Fruit fly (Drosophila melanogaster) whole organism, embryonic: ENCODE measurements around the gene CG11839.
A peak's percentile ranks its signal among the peaks of the same experiment; 100 is the strongest.

Experiments used
- Atf6 ChIP-seq: fragments of 200-800 bp; sonication (Bioruptor generic); IDR thresholded peaks from 2 replicates; pipeline ENCODE4 v1.3.6; 2022; ENCODE audit warnings: missing biosample characterization, missing genetic modification characterization
- BEAF-32 ChIP-seq: fragments of 200-800 bp; sonication (Bioruptor generic); optimal IDR thresholded peaks from 3 replicates; lab custom pipeline; 2017; ENCODE audit warnings: missing biosample characterization, missing genetic modification characterization, mild to moderate bottlenecking, moderate library complexity, missing genetic modification reagents
- CG11085 ChIP-seq: fragments of 200-800 bp; sonication (Bioruptor generic); IDR thresholded peaks from 2 replicates; pipeline ENCODE4 v1.3.6; 2022; ENCODE audit warnings: missing biosample characterization, missing genetic modification characterization
- CG11398 ChIP-seq: fragments of 200-800 bp; sonication (Bioruptor generic); optimal IDR thresholded peaks from 2 replicates; lab custom pipeline; 2016; ENCODE audit warnings: missing biosample characterization, missing genetic modification characterization
- CG12659 ChIP-seq: fragments of 200-800 bp; sonication (Bioruptor generic); optimal IDR thresholded peaks from 3 replicates; lab custom pipeline; 2017; ENCODE audit warnings: mild to moderate bottlenecking, missing biosample characterization, missing genetic modification reagents, missing genetic modification characterization
- CG14965 ChIP-seq: fragments of 200-800 bp; sonication (Bioruptor generic); optimal IDR thresholded peaks from 2 replicates; lab custom pipeline; 2016; ENCODE audit warnings: missing biosample characterization, missing genetic modification characterization, borderline replicate concordance
- CG1602 ChIP-seq: fragments of 200-800 bp; sonication (Bioruptor generic); optimal IDR thresholded peaks from 3 replicates; lab custom pipeline; 2016; ENCODE audit warnings: missing biosample characterization, missing genetic modification characterization
- CG1603 ChIP-seq: fragments of 200-800 bp; sonication (Bioruptor generic); optimal IDR thresholded peaks from 2 replicates; lab custom pipeline; 2019; ENCODE audit warnings: missing biosample characterization, mild to moderate bottlenecking, missing genetic modification characterization, moderate library complexity
- CG16779 ChIP-seq: fragments of 200-800 bp; sonication (Bioruptor generic); IDR thresholded peaks from 2 replicates; pipeline ENCODE4 v1.3.6; 2022; ENCODE audit warnings: missing biosample characterization, missing genetic modification characterization
- CG16863 ChIP-seq: fragments of 200-800 bp; sonication (Bioruptor generic); optimal IDR thresholded peaks from 3 replicates; lab custom pipeline; 2016; ENCODE audit warnings: missing biosample characterization, missing genetic modification characterization
- CG2116 ChIP-seq: fragments of 200-800 bp; sonication (Bioruptor generic); optimal IDR thresholded peaks from 3 replicates; lab custom pipeline; 2018; ENCODE audit warnings: missing biosample characterization, mild to moderate bottlenecking, missing genetic modification characterization
- CG34376 ChIP-seq: fragments of 200-800 bp; sonication (Bioruptor generic); optimal IDR thresholded peaks from 2 replicates; lab custom pipeline; 2018; ENCODE audit warnings: missing biosample characterization, mild to moderate bottlenecking, missing genetic modification characterization
- CG4617 ChIP-seq: fragments of 200-800 bp; sonication (Bioruptor generic); optimal IDR thresholded peaks from 3 replicates; lab custom pipeline; 2016; ENCODE audit warnings: missing biosample characterization, missing genetic modification characterization, borderline replicate concordance
- CG8924 ChIP-seq: fragments of 200-800 bp; optimal IDR thresholded peaks from 3 replicates; lab custom pipeline; 2019; ENCODE audit warnings: missing biosample characterization, mild to moderate bottlenecking, missing genetic modification characterization, moderate library complexity
- CG9797 ChIP-seq: fragments of 200-800 bp; sonication (Bioruptor generic); optimal IDR thresholded peaks from 3 replicates; lab custom pipeline; 2018; ENCODE audit warnings: missing biosample characterization, mild to moderate bottlenecking, missing genetic modification characterization
- CG9932 ChIP-seq: fragments of 200-800 bp; sonication (Bioruptor generic); IDR thresholded peaks from 2 replicates; pipeline ENCODE4 v1.3.6; 2022; ENCODE audit warnings: missing biosample characterization, missing genetic modification characterization
- Chrac-16 ChIP-seq: fragments of 200-800 bp; sonication (Bioruptor generic); optimal IDR thresholded peaks from 3 replicates; lab custom pipeline; 2016; ENCODE audit warnings: missing biosample characterization, missing genetic modification characterization
- D ChIP-seq, 2 experiments: fragments of 200-800 bp in 1 of 2; fragments of >200 bp in 1 of 2; sonication (Bioruptor generic) in 1 of 2; optimal IDR thresholded peaks; 2 replicates in 1 of 2; 3 replicates in 1 of 2; lab custom pipeline; 2017; ENCODE audit warnings: mild to moderate bottlenecking in 1 of 2, missing biosample characterization in 1 of 2, missing genetic modification characterization in 1 of 2, missing genetic modification reagents in 1 of 2
- Dp ChIP-seq: fragments of 200-800 bp; sonication (Bioruptor generic); optimal IDR thresholded peaks from 2 replicates; lab custom pipeline; 2018; ENCODE audit warnings: missing biosample characterization, mild to moderate bottlenecking, missing genetic modification characterization, moderate library complexity
- Dref ChIP-seq: fragments of 200-800 bp; sonication (Bioruptor generic); IDR thresholded peaks from 2 replicates; pipeline ENCODE4 v1.3.6; 2022; ENCODE audit warnings: missing biosample characterization, missing genetic modification characterization
- Fer1 ChIP-seq: fragments of 200-800 bp; sonication (Bioruptor generic); optimal IDR thresholded peaks from 2 replicates; lab custom pipeline; 2017; ENCODE audit warnings: missing biosample characterization, mild to moderate bottlenecking, missing genetic modification characterization
- HLH54F ChIP-seq: fragments of 200-800 bp; sonication (Bioruptor generic); optimal IDR thresholded peaks from 3 replicates; lab custom pipeline; 2016; ENCODE audit warnings: missing biosample characterization, missing genetic modification characterization
- Hmx ChIP-seq: fragments of 200-800 bp; sonication (Bioruptor generic); optimal IDR thresholded peaks from 2 replicates; lab custom pipeline; 2016; ENCODE audit warnings: missing biosample characterization, missing genetic modification characterization
- MBD-R2 ChIP-seq: fragments of 200-800 bp; sonication (Bioruptor generic); IDR thresholded peaks from 2 replicates; pipeline ENCODE4 v1.3.6; 2022; ENCODE audit warnings: missing biosample characterization, missing genetic modification characterization
- MESR4 ChIP-seq: fragments of 200-800 bp; sonication (Bioruptor generic); optimal IDR thresholded peaks from 2 replicates; lab custom pipeline; 2018; ENCODE audit warnings: missing biosample characterization, mild to moderate bottlenecking, missing genetic modification characterization, moderate library complexity
- Med ChIP-seq: fragments of 200-800 bp; sonication (Bioruptor generic); peaks from one replicate; lab custom pipeline; 2016; ENCODE audit warnings: missing biosample characterization, missing genetic modification characterization, mild to moderate bottlenecking, inconsistent platforms, moderate library complexity
- Meics ChIP-seq: fragments of 200-800 bp; sonication (Bioruptor generic); optimal IDR thresholded peaks from 2 replicates; lab custom pipeline; 2017; ENCODE audit warnings: missing biosample characterization, mild to moderate bottlenecking, missing genetic modification characterization
- PHDP ChIP-seq: fragments of 200-800 bp; sonication (Bioruptor generic); optimal IDR thresholded peaks from 3 replicates; lab custom pipeline; 2018; ENCODE audit warnings: missing biosample characterization, mild to moderate bottlenecking, missing genetic modification characterization, moderate library complexity
- Pdp1 ChIP-seq, 2 experiments: fragments of 200-800 bp; sonication (Bioruptor generic); optimal IDR thresholded peaks; 3 replicates each; lab custom pipeline; 2016; ENCODE audit warnings: missing biosample characterization in 2 of 2, missing genetic modification characterization in 2 of 2, mild to moderate bottlenecking in 1 of 2, moderate library complexity in 1 of 2
- Scr ChIP-seq: fragments of 200-800 bp; sonication (Bioruptor generic); IDR thresholded peaks from 2 replicates; pipeline ENCODE4 v1.3.6; 2022; ENCODE audit warnings: missing biosample characterization, missing genetic modification characterization; ENCODE audit not compliant: partially characterized antibody
- Sox102F ChIP-seq: fragments of 200-800 bp; sonication (Bioruptor generic); optimal IDR thresholded peaks from 2 replicates; lab custom pipeline; 2018; ENCODE audit warnings: missing biosample characterization, mild to moderate bottlenecking, missing genetic modification characterization, moderate library complexity
- Sry-δ ChIP-seq: fragments of 200-800 bp; sonication (Bioruptor generic); optimal IDR thresholded peaks from 2 replicates; lab custom pipeline; 2016; ENCODE audit warnings: missing biosample characterization, missing genetic modification characterization
- YL-1 ChIP-seq: fragments of 200-800 bp; sonication (Bioruptor generic); optimal IDR thresholded peaks from 3 replicates; lab custom pipeline; 2017; ENCODE audit warnings: missing biosample characterization, mild to moderate bottlenecking, missing genetic modification characterization
- amos ChIP-seq: fragments of 200-800 bp; sonication (Bioruptor generic); IDR thresholded peaks from 2 replicates; pipeline ENCODE4 v1.3.6; 2022; ENCODE audit warnings: missing biosample characterization, missing genetic modification characterization; ENCODE audit not compliant: partially characterized antibody
- ato ChIP-seq: fragments of 200-800 bp; sonication (Bioruptor generic); IDR thresholded peaks from 2 replicates; pipeline ENCODE4 v1.3.6; 2022; ENCODE audit warnings: missing biosample characterization, missing genetic modification characterization; ENCODE audit not compliant: partially characterized antibody
- bowl ChIP-seq: fragments of 200-800 bp; sonication (Bioruptor generic); IDR thresholded peaks from 2 replicates; pipeline ENCODE4 v1.3.6; 2022; ENCODE audit warnings: missing biosample characterization, missing genetic modification characterization
- crp ChIP-seq, 2 experiments: fragments of 200-800 bp; sonication (Bioruptor generic); optimal IDR thresholded peaks; 2 replicates in 1 of 2; 3 replicates in 1 of 2; lab custom pipeline; 2017; ENCODE audit warnings: missing biosample characterization in 2 of 2, missing genetic modification characterization in 2 of 2, mild to moderate bottlenecking in 1 of 2, moderate library complexity in 1 of 2
- cwo ChIP-seq: fragments of 200-800 bp; sonication (Bioruptor generic); optimal IDR thresholded peaks from 3 replicates; lab custom pipeline; 2017; ENCODE audit warnings: missing biosample characterization, missing genetic modification characterization, mild to moderate bottlenecking, moderate library complexity, missing genetic modification reagents
- disco-r ChIP-seq: fragments of 200-800 bp; sonication (Bioruptor generic); optimal IDR thresholded peaks from 2 replicates; lab custom pipeline; 2016; ENCODE audit warnings: missing biosample characterization, missing genetic modification characterization
- gcm ChIP-seq: fragments of 200-800 bp; sonication (Bioruptor generic); optimal IDR thresholded peaks from 2 replicates; lab custom pipeline; 2019; ENCODE audit warnings: missing biosample characterization, mild to moderate bottlenecking, missing genetic modification characterization, moderate library complexity
- row ChIP-seq: fragments of 200-800 bp; sonication (Bioruptor generic); IDR thresholded peaks from 3 replicates; pipeline ENCODE4 v1.3.6; 2022; ENCODE audit warnings: missing biosample characterization, missing genetic modification characterization
- sd ChIP-seq: fragments of 200-800 bp; sonication (Bioruptor generic); optimal IDR thresholded peaks from 3 replicates; lab custom pipeline; 2018; ENCODE audit warnings: missing biosample characterization, mild to moderate bottlenecking, missing genetic modification characterization, moderate library complexity
- sens ChIP-seq: fragments of 200-800 bp; sonication (Bioruptor generic); peaks from one replicate; lab custom pipeline; 2016; ENCODE audit warnings: missing biosample characterization, missing genetic modification characterization
- seq ChIP-seq: fragments of 200-800 bp; sonication (Bioruptor generic); IDR thresholded peaks from 2 replicates; pipeline ENCODE4 v1.3.6; 2022; ENCODE audit warnings: missing biosample characterization, missing genetic modification characterization
- so ChIP-seq: fragments of 200-800 bp; sonication (Bioruptor generic); IDR thresholded peaks from 3 replicates; pipeline ENCODE4 v1.3.6; 2022; ENCODE audit warnings: missing biosample characterization, missing genetic modification characterization
- sug ChIP-seq: fragments of 200-800 bp; optimal IDR thresholded peaks from 2 replicates; lab custom pipeline; 2019; ENCODE audit warnings: missing biosample characterization, mild to moderate bottlenecking, missing genetic modification characterization, moderate library complexity

Gene CG11839

DNA sequence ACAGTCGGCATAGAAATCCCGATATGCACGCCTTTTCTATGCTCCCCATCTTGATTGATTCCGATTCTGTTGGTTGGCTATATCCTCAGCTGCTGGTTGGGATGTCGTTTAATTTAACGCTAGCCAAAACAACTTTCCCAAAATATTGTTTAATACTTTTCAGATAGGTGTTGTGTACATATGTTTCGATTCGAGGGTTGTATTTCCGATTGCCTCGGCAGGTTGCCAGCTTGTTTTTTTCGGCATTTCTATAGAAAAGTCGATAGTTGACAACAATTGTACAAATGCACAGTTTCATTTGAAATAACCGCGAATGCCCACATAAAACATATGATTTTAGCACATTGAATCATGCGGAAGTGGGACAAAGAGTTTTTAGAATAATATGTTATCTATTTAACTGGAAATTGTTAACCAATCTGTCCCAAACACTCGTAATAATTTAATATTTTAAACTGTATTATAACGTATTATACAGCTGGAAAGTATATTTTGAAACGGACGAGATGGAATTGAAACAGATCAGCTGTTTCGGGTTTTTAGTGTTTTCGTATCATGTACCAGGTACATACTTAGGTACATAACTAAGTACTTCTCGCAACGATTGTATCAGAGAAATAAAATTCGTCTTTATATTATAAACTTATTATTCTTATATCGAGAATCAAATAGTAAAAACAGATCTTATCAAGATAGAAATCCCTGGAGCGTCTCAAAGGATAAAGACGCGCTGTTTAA, 15.1 kb upstream of the CG11839 start, which contains the start of gene CG31109 (continued):
- peak; percentile 70 for TF ChIP-seq row
- TF ChIP-seq Meics (GFP tag; lab: Kevin White, UChicago) = peak; percentile 20
- TF ChIP-seq Pdp1 (GFP tag; optimal IDR thresholded peaks at IDR 0.05; lab: Kevin White, UChicago) = peak in 1 of 2 experiments; percentile 26
- TF ChIP-seq Scr (GFP tag; lab: Robert Waterston, UW) = peak; percentile 61
- TF ChIP-seq bowl (GFP tag; lab: Robert Waterston, UW) = no peak

- TF ChIP-seq Fer1 (GFP tag; lab: Kevin White, UChicago) = peak; percentile 51
- no peak for TF ChIP-seq ato (GFP tag; lab: Robert Waterston, UW)
- TF ChIP-seq Sox102F (GFP tag; lab: Kevin White, UChicago) = no peak
- peak; percentile 65 for TF ChIP-seq MBD-R2 (GFP tag; lab: Robert Waterston, UW)
- peak; percentile 14 for TF ChIP-seq sug (tag; lab: Kevin White, UChicago)
- peak; percentile 98 for TF ChIP-seq CG2116
- TF ChIP-seq CG34376 (GFP tag; lab: Kevin White, UChicago) = peak; percentile 17
- TF ChIP-seq seq (GFP tag; lab: Robert Waterston, UW) = no peak
- no peak for TF ChIP-seq D (optimal IDR thresholded peaks at IDR 0.05; lab: Kevin White, UChicago)
- no peak for TF ChIP-seq D (GFP tag; optimal IDR thresholded peaks at IDR 0.05; lab: Kevin White, UChicago)
- TF ChIP-seq HLH54F (GFP tag; lab: Kevin White, UChicago) = no peak
- no peak for TF ChIP-seq Atf6 (GFP tag; lab: Robert Waterston, UW)
- peak; percentile 14 for TF ChIP-seq sd (tag; lab: Kevin White, UChicago)
- peak; percentile 37 for TF ChIP-seq Scr (GFP tag; lab: Robert Waterston, UW)
- TF ChIP-seq Hmx (GFP tag; lab: Kevin White, UChicago) = peak; percentile 42
- peak; percentile 46 for TF ChIP-seq CG9797 (GFP tag; lab: Kevin White, UChicago)
- TF ChIP-seq CG11398 (GFP tag; lab: Kevin White, UChicago) = no peak
- TF ChIP-seq CG9932 = no peak
- TF ChIP-seq CG1602 (GFP tag; lab: Kevin White, UChicago) = no peak
- no peak for TF ChIP-seq so (GFP tag; lab: Robert Waterston, UW)
- peak in 1 of 2 experiments; percentile 17 for TF ChIP-seq crp (GFP tag; optimal IDR thresholded peaks at IDR 0.05; lab: Kevin White, UChicago)
- TF ChIP-seq CG16779 (GFP tag; lab: Robert Waterston, UW) = no peak
- TF ChIP-seq CG12659 (GFP tag; lab: Kevin White, UChicago) = peak; percentile 31
- TF ChIP-seq amos = peak; percentile 7; the same call in 1 of the 2 replicates
- TF ChIP-seq Chrac-16 (GFP tag; lab: Kevin White, UChicago) = no peak
- TF ChIP-seq gcm = no peak
- TF ChIP-seq CG16863 (GFP tag; lab: Kevin White, UChicago) = no peak
- peak; percentile 29 for TF ChIP-seq BEAF-32
- TF ChIP-seq cwo (GFP tag; lab: Kevin White, UChicago) = no peak
- peak; percentile 38 for TF ChIP-seq YL-1 (GFP tag; lab: Kevin White, UChicago)
- no peak for TF ChIP-seq MESR4 (GFP tag; lab: Kevin White, UChicago)
- TF ChIP-seq disco-r (GFP tag; lab: Kevin White, UChicago) = no peak
- peak; percentile 53 for TF ChIP-seq sens
- TF ChIP-seq CG8924 (tag; lab: Kevin White, UChicago) = peak; percentile 37
- TF ChIP-seq PHDP = peak; percentile 20
- TF ChIP-seq CG4617 (GFP tag; lab: Kevin White, UChicago) = peak; percentile 4
- peak; percentile 18 for TF ChIP-seq Dp (GFP tag; lab: Kevin White, UChicago)
- TF ChIP-seq CG14965 (GFP tag; lab: Kevin White, UChicago) = no peak
- peak; percentile 4 for TF ChIP-seq Sry-δ
- peak; percentile 61 for TF ChIP-seq Med
- TF ChIP-seq CG1603 (tag; lab: Kevin White, UChicago) = peak; percentile 24
- TF ChIP-seq CG11085 (GFP tag; lab: Robert Waterston, UW) = no peak
- TF ChIP-seq Dref (GFP tag; lab: Robert Waterston, UW) = peak; percentile 66
Observed at dm6 chr3R:25056016-25056415, 13.7 kb upstream of the CG11839 start, which contains the start of the genes CG31111 and stac. Gene CG31111, minus strand, starts transcription at chr3R:25056177. Gene stac, plus strand, starts transcription at chr3R:25056286.
